Fruit fly (Drosophila melanogaster): ENCODE data around the gene CG1628.

dm6 chrX:10607629-10608028, 5.1 kb upstream of the CG1628 start:
- TF ChIP-seq pan (optimal IDR thresholded peaks at IDR 0.05) = no peak
- no peak for TF ChIP-seq EcR (GFP tag; optimal IDR thresholded peaks at IDR 0.05)
- no peak for TF ChIP-seq CG8478 (optimal IDR thresholded peaks at IDR 0.05)
- no peak for TF ChIP-seq usp (GFP tag; optimal IDR thresholded peaks at IDR 0.05)
- TF ChIP-seq psq (optimal IDR thresholded peaks at IDR 0.05) = no peak
- no peak for TF ChIP-seq Dll (optimal IDR thresholded peaks at IDR 0.05)

All from whole organism.